Worm (Caenorhabditis elegans) whole organism, young adult: ENCODE measurements around the gene btb-22.

Experiments used
- Y53G8AR.9 ChIP-seq: fragments of 200-800 bp; sonication (Bioruptor generic); conservative IDR thresholded peaks from 2 replicates; pipeline ENCODE4 v1.3.6; 2022; ENCODE audit warnings: missing genetic modification reagents, missing genetic modification characterization, missing compliant biosample characterization
- ama-1 ChIP-seq, 3 experiments: fragments of 150-350 bp in 1 of 3; sonication (generic microtip) in 2 of 3; optimal IDR thresholded peaks; 2 replicates each; lab custom pipeline; 2014 to 2018; ENCODE audit warnings: missing biosample characterization in 2 of 3, missing genetic modification characterization in 2 of 3, missing genetic modification reagents in 2 of 3
- hmg-20 ChIP-seq: fragments of 200-800 bp; sonication (Bioruptor generic); IDR thresholded peaks from 2 replicates; pipeline ENCODE4 v1.3.6; 2022; ENCODE audit warnings: missing genetic modification reagents, missing genetic modification characterization, missing compliant biosample characterization
- let-607 ChIP-seq, 2 experiments: fragments of 200-800 bp in 1 of 2; sonication (Bioruptor generic) in 1 of 2; sonication (generic microtip) in 1 of 2; optimal IDR thresholded peaks; 2 replicates each; lab custom pipeline; 2016 to 2018; ENCODE audit warnings: mild to moderate bottlenecking in 2 of 2, missing compliant biosample characterization in 2 of 2, missing genetic modification characterization in 2 of 2, moderate library complexity in 2 of 2, missing genotype in 1 of 2
- lin-26 ChIP-seq: fragments of 200-800 bp; sonication (Bioruptor generic); IDR thresholded peaks from 2 replicates; pipeline ENCODE4 v1.3.6; 2022; ENCODE audit warnings: missing genetic modification reagents, missing genetic modification characterization, missing compliant biosample characterization
- nfya-1 ChIP-seq: sonication (generic microtip); optimal IDR thresholded peaks from 2 replicates; lab custom pipeline; 2017; ENCODE audit warnings: antibody characterized with exemption, missing compliant biosample characterization, missing genetic modification characterization, borderline replicate concordance; ENCODE audit not compliant: insufficient read depth
- nfya-2 ChIP-seq: fragments of 200-800 bp; sonication (Bioruptor generic); IDR thresholded peaks from 2 replicates; pipeline ENCODE4 v1.3.6; 2022; ENCODE audit warnings: missing genetic modification reagents, missing genetic modification characterization, missing compliant biosample characterization
- nhr-90 ChIP-seq: sonication (generic microtip); optimal IDR thresholded peaks from 2 replicates; lab custom pipeline; 2016; ENCODE audit warnings: missing genotype, mild to moderate bottlenecking, missing genetic modification characterization, missing compliant biosample characterization
- sdz-38 ChIP-seq: sonication (generic microtip); optimal IDR thresholded peaks from 2 replicates; lab custom pipeline; 2016; ENCODE audit warnings: missing genotype, missing genetic modification characterization, missing compliant biosample characterization
- snpc-4 ChIP-seq, 5 experiments: fragments of 150-350 bp in 1 of 5; sonication (generic microtip) in 4 of 5; optimal IDR thresholded peaks; 2 replicates each; lab custom pipeline; 2014 to 2018; ENCODE audit warnings: missing genetic modification characterization in 5 of 5, missing biosample characterization in 3 of 5, antibody characterized with exemption in 2 of 5, mild to moderate bottlenecking in 2 of 5, missing compliant biosample characterization in 2 of 5, missing genotype in 2 of 5, moderate library complexity in 2 of 5, missing genetic modification reagents in 1 of 5
- xnd-1 ChIP-seq: sonication (generic microtip); optimal IDR thresholded peaks from 2 replicates; lab custom pipeline; 2016; ENCODE audit warnings: missing genotype, missing genetic modification reagents, missing genetic modification characterization, missing compliant biosample characterization

ce11 chrII:3318839-3319238 lies 19.3 kb downstream of the btb-22 start:
- TF ChIP-seq ama-1 (optimal IDR thresholded peaks at IDR 0.05; lab: Kevin White, UChicago) (no peak), ama-1 (GFP tag; optimal IDR thresholded peaks at IDR 0.05; lab: Kevin White, UChicago) (no peak), nfya-2 (no peak), nfya-1 (tag; lab: Kevin White, UChicago) (no peak), snpc-4 (GFP tag; optimal IDR thresholded peaks at IDR 0.05; lab: Kevin White, UChicago) (no peak), snpc-4 (tag; optimal IDR thresholded peaks at IDR 0.05; lab: Kevin White, UChicago) (no peak), hmg-20 (GFP tag; lab: Robert Waterston, UW) (no peak), Y53G8AR.9 (GFP tag; lab: Robert Waterston, UW) (no peak), xnd-1 (tag; lab: Kevin White, UChicago) (no peak), lin-26 (GFP tag; lab: Robert Waterston, UW) (no peak), let-607 (tag; optimal IDR thresholded peaks at IDR 0.05; lab: Kevin White, UChicago) (no peak), sdz-38 (no peak), nhr-90 (tag; lab: Kevin White, UChicago) (no peak)
